Worm (Caenorhabditis elegans): ENCODE results near the gene EEED8.14.

- TF ChIP-seq bed-3 (GFP tag; optimal IDR thresholded peaks at IDR 0.05) = no peak
- TF ChIP-seq elt-3 (tag; optimal IDR thresholded peaks at IDR 0.05) = no peak
- no peak for TF ChIP-seq lsy-2 (tag; optimal IDR thresholded peaks at IDR 0.05)
- TF ChIP-seq unc-39 (tag; optimal IDR thresholded peaks at IDR 0.05) = no peak
- TF ChIP-seq nhr-76 (tag; optimal IDR thresholded peaks at IDR 0.05) = no peak
- TF ChIP-seq mep-1 (tag; optimal IDR thresholded peaks at IDR 0.05) = no peak
- no peak for TF ChIP-seq blmp-1 (tag; optimal IDR thresholded peaks at IDR 0.05)
- TF ChIP-seq ztf-11 (tag; optimal IDR thresholded peaks at IDR 0.05) = no peak
- TF ChIP-seq ces-1 (GFP tag; optimal IDR thresholded peaks at IDR 0.05) = no peak
These were observed 12.6 kb upstream of the EEED8.14 start for ce11 chrII:5426470-5426869.

Measured in whole organism, mixed stage, embryonic.